Fruit fly (Drosophila melanogaster) whole organism, adult: ENCODE results near the gene Cyp4d14.

Experiments used
- CG11617 ChIP-seq: fragments of 200-800 bp; sonication (Bioruptor generic); optimal IDR thresholded peaks from 2 replicates; lab custom pipeline; 2017; ENCODE audit warnings: mild to moderate bottlenecking, missing biosample characterization, missing genetic modification reagents, missing genetic modification characterization
- CG12768 ChIP-seq: fragments of 200-800 bp; sonication (Bioruptor generic); optimal IDR thresholded peaks from 2 replicates; lab custom pipeline; 2017; ENCODE audit warnings: missing biosample characterization, missing genetic modification characterization, mild to moderate bottlenecking, moderate library complexity, missing genetic modification reagents
- CG14711 ChIP-seq: fragments of 200-800 bp; sonication (Bioruptor generic); optimal IDR thresholded peaks from 2 replicates; lab custom pipeline; 2018; ENCODE audit warnings: missing biosample characterization, mild to moderate bottlenecking, missing genetic modification characterization, moderate library complexity
- CG1620 ChIP-seq: fragments of 200-800 bp; sonication (Bioruptor generic); optimal IDR thresholded peaks from 2 replicates; lab custom pipeline; 2016; ENCODE audit warnings: missing biosample characterization, missing genetic modification characterization
- CG33017 ChIP-seq: fragments of 200-800 bp; sonication (Bioruptor generic); optimal IDR thresholded peaks from 2 replicates; lab custom pipeline; 2018; ENCODE audit warnings: missing biosample characterization, mild to moderate bottlenecking, missing genetic modification characterization, moderate library complexity
- CG5204 ChIP-seq: fragments of 200-800 bp; sonication (Bioruptor generic); optimal IDR thresholded peaks from 2 replicates; lab custom pipeline; 2016; ENCODE audit warnings: missing biosample characterization, missing genetic modification characterization
- CG7045 ChIP-seq: fragments of 200-800 bp; sonication (Bioruptor generic); optimal IDR thresholded peaks from 2 replicates; lab custom pipeline; 2017; ENCODE audit warnings: missing biosample characterization, mild to moderate bottlenecking, missing genetic modification characterization
- CG7101 ChIP-seq: fragments of 200-800 bp; sonication (Bioruptor generic); optimal IDR thresholded peaks from 2 replicates; lab custom pipeline; 2018; ENCODE audit warnings: missing biosample characterization, mild to moderate bottlenecking, missing genetic modification characterization, moderate library complexity
- Clk ChIP-seq: fragments of 200-800 bp; sonication (Bioruptor generic); optimal IDR thresholded peaks from 2 replicates; lab custom pipeline; 2017; ENCODE audit warnings: missing biosample characterization, missing genetic modification characterization
- Crg-1 ChIP-seq: fragments of 200-800 bp; sonication (Bioruptor generic); optimal IDR thresholded peaks from 2 replicates; lab custom pipeline; 2016; ENCODE audit warnings: missing biosample characterization, missing genetic modification characterization
- Hr96 ChIP-seq: fragments of 200-800 bp; sonication (Bioruptor generic); optimal IDR thresholded peaks from 2 replicates; lab custom pipeline; 2016; ENCODE audit warnings: missing biosample characterization, missing genetic modification characterization
- Mnt ChIP-seq: fragments of 200-800 bp; sonication (Bioruptor generic); optimal IDR thresholded peaks from 2 replicates; lab custom pipeline; 2016; ENCODE audit warnings: missing biosample characterization, mild to moderate bottlenecking, missing genetic modification characterization
- bab1 ChIP-seq: fragments of 200-800 bp; sonication (Bioruptor generic); optimal IDR thresholded peaks from 3 replicates; lab custom pipeline; 2019; ENCODE audit warnings: missing biosample characterization, mild to moderate bottlenecking, missing genetic modification characterization, moderate library complexity
- cic ChIP-seq: fragments of 200-800 bp; sonication (Bioruptor generic); optimal IDR thresholded peaks from 2 replicates; lab custom pipeline; 2017; ENCODE audit warnings: missing biosample characterization, mild to moderate bottlenecking, missing genetic modification characterization, moderate library complexity
- cnc ChIP-seq, 2 experiments: fragments of >200 bp; optimal IDR thresholded peaks; 2 replicates each; lab custom pipeline; 2017
- kay ChIP-seq: fragments of 200-800 bp; sonication (Bioruptor generic); peaks from one replicate; lab custom pipeline; 2016; ENCODE audit warnings: missing biosample characterization, missing genetic modification characterization, borderline replicate concordance
- ovo ChIP-seq: fragments of 200-800 bp; sonication (Bioruptor generic); optimal IDR thresholded peaks from 2 replicates; lab custom pipeline; 2016; ENCODE audit warnings: missing biosample characterization, missing genetic modification characterization
- pad ChIP-seq: fragments of 200-800 bp; sonication (Bioruptor generic); optimal IDR thresholded peaks from 3 replicates; lab custom pipeline; 2017; ENCODE audit warnings: missing biosample characterization, missing genetic modification characterization, mild to moderate bottlenecking, moderate library complexity, missing genetic modification reagents
- tj ChIP-seq: fragments of 200-800 bp; sonication (Bioruptor generic); optimal IDR thresholded peaks from 3 replicates; lab custom pipeline; 2017; ENCODE audit warnings: missing biosample characterization, mild to moderate bottlenecking, missing genetic modification characterization, moderate library complexity
- toe ChIP-seq: fragments of 200-800 bp; sonication (Bioruptor generic); optimal IDR thresholded peaks from 2 replicates; lab custom pipeline; 2016; ENCODE audit warnings: missing biosample characterization, missing genetic modification characterization

Gene Cyp4d14

dm6 chrX:2135868-2136787 is 39.0 kb downstream of the Cyp4d14 start:
- TF ChIP-seq pad (GFP tag; lab: Kevin White, UChicago) = no peak
- no peak for TF ChIP-seq CG33017 (tag; lab: Kevin White, UChicago)
- no peak for TF ChIP-seq CG7045 (GFP tag; lab: Kevin White, UChicago)
- no peak for TF ChIP-seq CG1620 (GFP tag; lab: Kevin White, UChicago)
- peak; percentile 16 for TF ChIP-seq CG5204 (GFP tag; lab: Kevin White, UChicago)
- TF ChIP-seq CG12768 (GFP tag; lab: Kevin White, UChicago) = no peak
- TF ChIP-seq Mnt (GFP tag; lab: Kevin White, UChicago) = no peak

- TF ChIP-seq CG1620 (GFP tag; lab: Kevin White, UChicago) (peak; percentile 58), tj (GFP tag; lab: Kevin White, UChicago) (no peak), CG5204 (GFP tag; lab: Kevin White, UChicago) (peak; percentile 79), CG7101 (peak; percentile 90), Crg-1 (GFP tag; lab: Kevin White, UChicago) (peak; percentile 64), cnc (optimal IDR thresholded peaks at IDR 0.05; lab: Kevin White, UChicago) (no peak), Clk (no peak), ovo (GFP tag; lab: Kevin White, UChicago) (peak; percentile 33), CG12768 (GFP tag; lab: Kevin White, UChicago) (peak; percentile 55), cic (GFP tag; lab: Kevin White, UChicago) (peak; percentile 25), CG33017 (tag; lab: Kevin White, UChicago) (peak; percentile 76), Hr96 (peak; percentile 88), Mnt (GFP tag; lab: Kevin White, UChicago) (peak; percentile 68), CG11617 (GFP tag; lab: Kevin White, UChicago) (peak; percentile 84), CG14711 (peak; percentile 98), toe (GFP tag; lab: Kevin White, UChicago) (peak; percentile 80), bab1 (GFP tag; lab: Kevin White, UChicago) (peak; percentile 86), pad (GFP tag; lab: Kevin White, UChicago) (peak; percentile 73), kay (GFP tag; lab: Kevin White, UChicago) (peak; percentile 74), CG7045 (GFP tag; lab: Kevin White, UChicago) (peak; percentile 81)
Measured at dm6 chrX:2134965-2135758, 40.0 kb downstream of the Cyp4d14 start.

- TF ChIP-seq CG33017 (tag; lab: Kevin White, UChicago) = peak; percentile 38
- no peak for TF ChIP-seq kay (GFP tag; lab: Kevin White, UChicago)
- TF ChIP-seq CG5204 (GFP tag; lab: Kevin White, UChicago) = peak; percentile 3
- no peak for TF ChIP-seq ovo (GFP tag; lab: Kevin White, UChicago)
Measured at dm6 chrX:2134226-2134880, 40.8 kb downstream of the Cyp4d14 start.

dm6 chrX:2125527-2126088 is 49.5 kb downstream of the Cyp4d14 start:
- peak; percentile 75 for TF ChIP-seq pad (GFP tag; lab: Kevin White, UChicago)
- no peak for TF ChIP-seq kay (GFP tag; lab: Kevin White, UChicago)
- no peak for TF ChIP-seq Hr96
- no peak for TF ChIP-seq CG11617 (GFP tag; lab: Kevin White, UChicago)
- TF ChIP-seq Mnt (GFP tag; lab: Kevin White, UChicago) = no peak
- peak; percentile 25 for TF ChIP-seq ovo (GFP tag; lab: Kevin White, UChicago)
- TF ChIP-seq CG7101 = no peak
- TF ChIP-seq CG14711 = peak; percentile 21
- peak; percentile 31 for TF ChIP-seq tj (GFP tag; lab: Kevin White, UChicago)
- TF ChIP-seq CG1620 (GFP tag; lab: Kevin White, UChicago) = no peak
- no peak for TF ChIP-seq bab1 (GFP tag; lab: Kevin White, UChicago)
- no peak for TF ChIP-seq Crg-1 (GFP tag; lab: Kevin White, UChicago)
- no peak for TF ChIP-seq CG12768 (GFP tag; lab: Kevin White, UChicago)
- TF ChIP-seq CG33017 (tag; lab: Kevin White, UChicago) = no peak
- TF ChIP-seq CG5204 (GFP tag; lab: Kevin White, UChicago) = no peak
- peak; percentile 17 for TF ChIP-seq cic (GFP tag; lab: Kevin White, UChicago)
- no peak for TF ChIP-seq Clk
- no peak for TF ChIP-seq cnc (optimal IDR thresholded peaks at IDR 0.05; lab: Kevin White, UChicago)
- no peak for TF ChIP-seq toe (GFP tag; lab: Kevin White, UChicago)
- no peak for TF ChIP-seq CG7045 (GFP tag; lab: Kevin White, UChicago)
